Worm (Caenorhabditis elegans): ENCODE data around the gene fipr-2.

- no peak for TF ChIP-seq egl-27 (tag; optimal IDR thresholded peaks at IDR 0.05)
- TF ChIP-seq aly-2 (tag; optimal IDR thresholded peaks at IDR 0.05) = no peak
- TF ChIP-seq R02D3.7 (tag; optimal IDR thresholded peaks at IDR 0.05) = no peak
- no peak for TF ChIP-seq lin-39 (tag; optimal IDR thresholded peaks at IDR 0.05)
- TF ChIP-seq nhr-23 (tag; optimal IDR thresholded peaks at IDR 0.05) = no peak
- no peak for TF ChIP-seq ztf-11 (tag; optimal IDR thresholded peaks at IDR 0.05)
- TF ChIP-seq unc-62 (GFP tag; optimal IDR thresholded peaks at IDR 0.05) = no peak
- TF ChIP-seq elt-1 (tag; optimal IDR thresholded peaks at IDR 0.05) = no peak
- TF ChIP-seq ZK546.5 (tag; optimal IDR thresholded peaks at IDR 0.05) = no peak
- no peak for TF ChIP-seq mdl-1 (tag; optimal IDR thresholded peaks at IDR 0.05)
- no peak for TF ChIP-seq ztf-4 (tag; optimal IDR thresholded peaks at IDR 0.05)
- TF ChIP-seq pqm-1 (tag; optimal IDR thresholded peaks at IDR 0.05) = no peak
- no peak for TF ChIP-seq pha-4 (tag; optimal IDR thresholded peaks at IDR 0.05)
These were observed 47.2 kb downstream of the fipr-2 start for ce11 chrV:12412321-12412720.
